Worm (Caenorhabditis elegans) whole organism, L3 larva: ENCODE results near the gene Y82E9BR.3.

Experiments
- ZK546.5 ChIP-seq: sonication (generic microtip); optimal IDR thresholded peaks from 2 replicates; lab custom pipeline; 2017; ENCODE audit warnings: missing biosample characterization, missing genetic modification characterization
- aly-2 ChIP-seq: fragments of 150-350 bp; optimal IDR thresholded peaks from 2 replicates; lab custom pipeline; 2014; ENCODE audit warnings: missing biosample characterization, missing genetic modification characterization
- ceh-16 ChIP-seq: sonication (generic microtip); optimal IDR thresholded peaks from 2 replicates; lab custom pipeline; 2017; ENCODE audit warnings: missing biosample characterization, missing genetic modification characterization
- ceh-28 ChIP-seq: fragments of 150-350 bp; optimal IDR thresholded peaks from 2 replicates; lab custom pipeline; 2014; ENCODE audit warnings: missing biosample characterization, missing genetic modification reagents, missing genetic modification characterization
- ceh-9 ChIP-seq: sonication (generic microtip); optimal IDR thresholded peaks from 2 replicates; lab custom pipeline; 2018; ENCODE audit warnings: missing biosample characterization, missing genetic modification characterization
- egl-5 ChIP-seq: fragments of 150-350 bp; optimal IDR thresholded peaks from 2 replicates; lab custom pipeline; 2017; ENCODE audit warnings: missing biosample characterization, missing genetic modification reagents, missing genetic modification characterization, inconsistent platforms
- elt-1 ChIP-seq: fragments of 150-350 bp; optimal IDR thresholded peaks from 2 replicates; lab custom pipeline; 2014; ENCODE audit warnings: missing biosample characterization, missing genetic modification characterization
- elt-2 ChIP-seq: sonication (generic microtip); optimal IDR thresholded peaks from 2 replicates; lab custom pipeline; 2016; ENCODE audit warnings: missing genetic modification reagents, mild to moderate bottlenecking, missing genetic modification characterization, missing compliant biosample characterization
- hmg-11 ChIP-seq: sonication (generic microtip); optimal IDR thresholded peaks from 2 replicates; lab custom pipeline; 2016; ENCODE audit warnings: missing genetic modification characterization, missing compliant biosample characterization
- nhr-23 ChIP-seq: fragments of 150-350 bp; optimal IDR thresholded peaks from 2 replicates; lab custom pipeline; 2014; ENCODE audit warnings: missing biosample characterization, missing genetic modification reagents, missing genetic modification characterization
- nhr-28 ChIP-seq: fragments of 150-350 bp; optimal IDR thresholded peaks from 2 replicates; lab custom pipeline; 2014; ENCODE audit warnings: missing biosample characterization, missing genetic modification characterization
- pha-4 ChIP-seq: fragments of 150-350 bp; optimal IDR thresholded peaks from 2 replicates; lab custom pipeline; 2014; ENCODE audit warnings: missing biosample characterization, missing genetic modification reagents, missing genetic modification characterization
- unc-39 ChIP-seq: sonication (generic microtip); optimal IDR thresholded peaks from 4 replicates; lab custom pipeline; 2017; ENCODE audit warnings: missing biosample characterization, missing genetic modification characterization
- zag-1 ChIP-seq: fragments of 150-350 bp; optimal IDR thresholded peaks from 2 replicates; lab custom pipeline; 2014; ENCODE audit warnings: missing biosample characterization, missing genetic modification characterization

Gene Y82E9BR.3

ce11 chrIII:1455674-1456073 is 36.7 kb downstream of the Y82E9BR.3 start, which contains the start of gene Y82E9BR.17:
Gene Y82E9BR.17 (minus strand): TSS chrIII:1455774.
- TF ChIP-seq aly-2 (no peak), elt-2 (no peak), unc-39 (tag; lab: Kevin White, UChicago) (no peak), nhr-28 (tag; lab: Kevin White, UChicago) (no peak), ceh-16 (tag; lab: Kevin White, UChicago) (no peak), ZK546.5 (no peak), pha-4 (tag; lab: Kevin White, UChicago) (no peak)

ce11 chrIII:1456859-1457258 is 37.9 kb downstream of the Y82E9BR.3 start:
- no peak for TF ChIP-seq ceh-16 (tag; lab: Kevin White, UChicago)
- TF ChIP-seq egl-5 (tag; lab: Kevin White, UChicago) = no peak
- TF ChIP-seq nhr-28 (tag; lab: Kevin White, UChicago) = no peak
- TF ChIP-seq nhr-23 (tag; lab: Kevin White, UChicago) = no peak
- TF ChIP-seq ZK546.5 = no peak
- TF ChIP-seq hmg-11 (tag; lab: Kevin White, UChicago) = no peak
- TF ChIP-seq zag-1 (tag; lab: Kevin White, UChicago) = no peak
- TF ChIP-seq elt-1 (tag; lab: Kevin White, UChicago) = no peak
- TF ChIP-seq, all 47 proteins: peak for 0

- TF ChIP-seq ceh-16 (tag; lab: Kevin White, UChicago) = no peak
- TF ChIP-seq ceh-9 (tag; lab: Kevin White, UChicago) = no peak
- TF ChIP-seq ceh-28 (tag; lab: Kevin White, UChicago) = peak; percentile 97
Observed at ce11 chrIII:1468358-1469305, 49.6 kb downstream of the Y82E9BR.3 start.
